Worm (Caenorhabditis elegans) whole organism, young adult: ENCODE measurements around the gene srt-22.

Experiments used
- dox-1 ChIP-seq: fragments of 200-800 bp; sonication (Bioruptor generic); IDR thresholded peaks from 2 replicates; pipeline ENCODE4 v1.3.6; 2022; ENCODE audit warnings: missing genetic modification reagents, missing genetic modification characterization, missing compliant biosample characterization
- egl-18 ChIP-seq: fragments of 200-800 bp; sonication (Bioruptor generic); IDR thresholded peaks from 2 replicates; pipeline ENCODE4 v1.3.6; 2022; ENCODE audit warnings: missing genetic modification reagents, missing genetic modification characterization, missing compliant biosample characterization
- tbp1 ChIP-seq: fragments of 200-800 bp; sonication (Bioruptor generic); optimal IDR thresholded peaks from 2 replicates; lab custom pipeline; 2018; ENCODE audit warnings: mild to moderate bottlenecking, missing genetic modification characterization, missing compliant biosample characterization

- no peak for TF ChIP-seq tbp1 (GFP tag; lab: Kevin White, UChicago)
- TF ChIP-seq egl-18 (GFP tag; lab: Robert Waterston, UW): no peak
- no peak for TF ChIP-seq dox-1
These were observed 38.9 kb upstream of the srt-22 start, which contains the start of gene C29F3.7 for ce11 chrV:15354648-15355047.
